Fruit fly (Drosophila melanogaster): ENCODE measurements around the gene Rpt4R.
A peak's percentile ranks its signal among the peaks of the same experiment; 100 is the strongest.

The Rpt4R gene

DNA sequence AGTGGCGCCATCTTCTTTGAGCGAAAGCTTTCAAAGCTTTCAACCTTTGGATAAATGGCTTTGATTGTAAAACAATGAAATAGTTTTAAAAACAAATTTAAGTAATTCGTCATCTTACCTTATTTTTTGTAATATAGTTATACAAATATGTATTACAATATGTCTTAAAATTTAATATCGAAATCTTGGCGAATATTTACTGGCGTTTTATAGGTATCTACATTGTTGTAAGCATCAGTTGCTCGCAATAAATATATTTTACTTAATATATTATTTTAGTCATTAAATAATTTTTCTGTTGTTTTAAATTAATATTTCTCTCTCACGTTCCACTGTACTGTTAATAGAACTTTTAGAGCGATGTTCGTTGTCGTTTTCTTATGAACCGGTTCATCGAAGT is at the start of gene Rpt4R:
Gene Rpt4R (plus strand): TSS at position 301 of the 400 bp plus-strand sequence.
- TF ChIP-seq CTCF (optimal IDR thresholded peaks at IDR 0.05) (no peak), CG8478 (optimal IDR thresholded peaks at IDR 0.05) (no peak)

DNA sequence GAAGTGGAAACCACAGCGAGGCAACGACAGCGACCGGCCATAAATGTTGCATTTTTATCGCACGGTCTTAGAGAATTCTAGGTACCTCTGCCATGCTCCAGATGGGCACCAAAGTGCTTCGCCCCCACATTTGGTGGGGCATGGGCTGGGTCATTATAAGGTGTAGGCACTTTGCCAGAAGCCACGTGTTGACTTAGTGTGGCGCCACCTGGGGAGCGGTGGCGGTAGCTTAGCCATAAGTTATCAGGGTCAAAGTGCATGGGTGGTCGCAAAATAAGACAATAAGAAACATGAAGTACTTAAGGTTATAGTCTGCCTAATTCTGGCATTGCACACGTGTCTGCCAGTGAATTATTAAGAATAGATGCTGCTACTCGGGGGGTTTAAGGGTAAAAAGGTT is 48.9 kb upstream of the Rpt4R start:
- TF ChIP-seq CG8478 (optimal IDR thresholded peaks at IDR 0.05) (no peak), CTCF (optimal IDR thresholded peaks at IDR 0.05) (peak; percentile 79 to 84)

DNA sequence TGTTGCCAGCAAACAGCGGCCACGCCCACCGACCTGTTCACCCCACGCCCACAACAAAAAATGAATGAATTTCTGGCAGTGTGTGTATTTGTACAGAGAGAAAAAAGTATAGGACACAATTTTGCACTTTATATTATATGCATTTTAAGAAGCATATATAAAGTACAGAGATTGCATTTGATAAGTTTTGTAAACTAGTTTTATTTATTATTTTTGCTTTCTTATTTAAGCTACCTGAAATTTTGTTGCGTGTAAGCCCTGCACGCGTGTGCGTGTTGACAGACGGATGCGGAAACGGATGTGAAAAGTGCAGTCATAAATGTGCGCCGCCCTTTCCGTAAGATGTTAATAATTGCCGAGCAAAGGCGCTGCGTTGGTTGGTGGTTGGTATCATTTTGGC is 45.0 kb upstream of the Rpt4R start:
- no peak for TF ChIP-seq CTCF (optimal IDR thresholded peaks at IDR 0.05)
- TF ChIP-seq CG8478 (optimal IDR thresholded peaks at IDR 0.05): no peak

DNA sequence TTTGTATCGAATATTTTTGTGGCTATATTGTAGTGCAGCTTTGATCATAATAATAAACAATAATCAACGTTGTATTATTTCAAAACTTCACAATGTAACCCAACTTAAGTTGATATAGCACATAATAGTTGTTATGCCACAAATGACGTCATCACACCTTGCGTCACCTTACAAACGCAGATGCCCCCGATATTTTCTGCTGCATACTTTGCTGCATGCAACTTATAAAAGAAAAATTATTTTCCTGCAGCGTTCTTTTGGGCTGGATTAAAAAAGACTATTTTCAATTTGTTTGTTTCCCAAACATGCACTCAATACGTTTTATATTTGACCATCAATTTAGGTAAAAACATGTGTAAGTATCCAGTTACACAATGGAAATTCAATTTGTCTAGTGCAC is 23.5 kb upstream of the Rpt4R start:
- TF ChIP-seq CG8478 (optimal IDR thresholded peaks at IDR 0.05) (no peak), CTCF (optimal IDR thresholded peaks at IDR 0.05) (peak; percentile 28 to 44)

DNA sequence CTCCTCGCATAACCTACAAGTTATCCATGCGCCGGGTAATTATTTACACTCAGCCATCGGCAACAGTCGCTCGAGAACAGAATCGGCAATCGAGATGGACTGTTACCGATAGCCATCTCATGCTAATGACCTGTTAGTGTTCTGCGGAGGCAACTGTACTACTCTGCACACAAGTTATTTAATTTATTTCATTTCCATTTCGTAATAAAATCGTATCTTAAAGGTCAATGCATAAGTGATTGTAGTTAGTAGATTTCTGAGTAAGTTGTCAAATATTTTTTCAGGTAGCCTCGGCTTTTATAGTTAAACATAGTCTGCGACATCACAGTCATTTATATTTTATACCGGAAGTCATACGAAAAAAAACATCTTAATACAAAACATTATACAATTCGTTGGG is 20.5 kb upstream of the Rpt4R start, which contains the start of gene CG11588:
Gene CG11588 (plus strand): TSS at position 301 of the 400 bp plus-strand sequence.
- no peak for TF ChIP-seq CG8478 (optimal IDR thresholded peaks at IDR 0.05)
- no peak for TF ChIP-seq CTCF (optimal IDR thresholded peaks at IDR 0.05)

DNA sequence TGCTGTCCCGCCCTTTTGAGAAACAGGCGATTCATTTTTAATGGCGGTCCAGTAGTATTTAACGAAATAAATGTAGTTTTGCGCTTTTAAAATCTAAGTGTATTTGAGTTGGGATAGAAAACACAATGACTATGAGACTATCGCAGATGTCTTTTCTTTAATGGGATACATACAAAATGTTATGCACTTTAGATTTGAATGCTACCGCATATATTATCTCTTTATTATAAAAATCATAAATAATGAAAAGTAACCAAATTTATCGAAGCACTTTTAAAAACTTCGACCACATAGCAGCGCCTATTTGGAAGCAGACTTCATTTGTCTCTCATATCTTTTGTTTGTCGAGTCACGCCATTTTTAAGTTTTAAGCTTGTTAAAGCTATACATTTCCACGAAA is 17.1 kb upstream of the Rpt4R start, which contains the start of gene SdhAL:
Gene SdhAL (minus strand): TSS at position 101 of the 400 bp plus-strand sequence.
- TF ChIP-seq CTCF (optimal IDR thresholded peaks at IDR 0.05) (no peak), CG8478 (optimal IDR thresholded peaks at IDR 0.05) (no peak)

DNA sequence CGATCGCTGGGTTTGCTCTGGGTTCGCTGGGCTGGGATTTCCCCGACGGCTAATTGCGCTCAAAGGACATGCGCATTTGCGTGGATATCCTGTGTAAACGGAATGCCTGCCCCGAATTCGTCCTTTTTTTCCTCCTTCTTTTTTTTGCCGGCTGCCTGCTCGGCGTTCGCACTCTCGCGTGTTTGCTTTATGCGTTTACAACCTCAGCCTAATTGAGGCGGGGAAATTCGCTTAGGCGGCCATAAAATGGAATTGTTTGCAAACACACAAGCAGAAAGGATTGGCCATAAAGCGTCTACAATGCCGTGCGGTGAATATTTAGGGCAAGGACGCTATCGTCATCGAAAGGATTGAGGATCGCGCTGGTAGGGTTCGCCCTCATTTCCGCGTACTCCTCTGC is 16.3 kb upstream of the Rpt4R start:
- TF ChIP-seq CG8478 (optimal IDR thresholded peaks at IDR 0.05) (no peak), CTCF (optimal IDR thresholded peaks at IDR 0.05) (no peak)

DNA sequence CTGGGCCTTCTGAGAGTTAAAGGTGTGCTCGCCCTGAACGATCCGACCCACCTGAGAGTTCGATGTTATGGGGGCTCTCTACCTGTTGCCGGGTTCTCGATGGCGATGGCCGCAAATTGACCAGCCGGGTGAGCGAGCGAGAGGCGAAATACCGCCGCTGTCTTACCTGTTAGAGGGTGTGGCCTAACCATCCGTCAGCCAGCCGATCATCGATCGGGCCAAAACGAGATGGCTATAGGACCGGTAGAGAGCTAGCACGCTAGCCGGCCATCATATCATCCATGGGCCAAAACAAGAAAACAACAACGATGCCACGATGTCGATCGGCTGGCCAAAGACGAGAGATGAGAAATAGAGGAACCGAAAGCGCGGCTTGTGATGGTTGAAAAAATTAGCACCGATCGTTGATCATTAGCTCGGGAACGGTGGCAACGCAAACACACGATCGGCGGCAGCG is 14.4 kb upstream of the Rpt4R start, which contains the start of gene byn:
Gene byn (plus strand): TSS at position 407 of the 457 bp plus-strand sequence.
- TF ChIP-seq CTCF (optimal IDR thresholded peaks at IDR 0.05) (no peak), CG8478 (optimal IDR thresholded peaks at IDR 0.05) (no peak)

DNA sequence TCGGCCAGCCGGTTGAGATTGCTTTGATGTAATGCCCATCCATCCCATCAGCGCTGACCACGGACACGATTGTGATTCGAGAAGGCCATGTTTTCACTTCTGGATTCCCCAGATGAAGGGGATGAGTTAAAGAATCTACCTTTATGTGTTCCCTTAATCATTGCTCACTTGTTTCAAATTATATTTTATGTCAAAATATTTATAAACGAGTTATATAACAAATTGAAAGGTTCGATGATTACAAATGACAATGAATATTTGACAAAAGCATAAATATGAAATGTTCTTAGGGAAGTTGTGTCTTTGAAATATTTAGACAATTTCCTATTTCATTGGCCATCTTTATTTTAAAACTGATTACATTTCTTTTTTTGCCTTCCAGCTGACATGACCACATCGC is 10.1 kb upstream of the Rpt4R start:
- TF ChIP-seq CTCF (optimal IDR thresholded peaks at IDR 0.05) (no peak), CG8478 (optimal IDR thresholded peaks at IDR 0.05) (no peak)

DNA sequence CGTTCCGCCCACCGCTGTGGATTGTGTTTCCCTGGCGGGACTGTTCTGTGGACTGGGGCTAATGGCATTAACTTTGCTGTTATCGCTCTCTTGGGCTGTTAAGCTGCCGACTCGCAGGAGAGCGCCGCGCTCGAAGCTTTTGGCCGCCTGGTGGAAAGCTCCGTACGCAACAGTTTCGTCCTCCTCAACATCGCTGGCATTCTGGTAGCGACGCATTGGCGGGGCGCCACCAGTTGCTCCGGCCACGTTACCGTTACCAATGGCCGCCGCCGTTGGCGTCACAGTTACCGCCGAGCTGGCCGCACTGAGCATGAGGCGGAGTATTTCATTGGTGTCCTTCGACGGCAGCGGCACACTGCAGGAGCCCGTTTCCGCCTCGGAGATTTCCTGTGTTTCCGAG is 4.4 kb upstream of the Rpt4R start:
- TF ChIP-seq CG8478 (optimal IDR thresholded peaks at IDR 0.05) (no peak), CTCF (optimal IDR thresholded peaks at IDR 0.05) (no peak)

DNA sequence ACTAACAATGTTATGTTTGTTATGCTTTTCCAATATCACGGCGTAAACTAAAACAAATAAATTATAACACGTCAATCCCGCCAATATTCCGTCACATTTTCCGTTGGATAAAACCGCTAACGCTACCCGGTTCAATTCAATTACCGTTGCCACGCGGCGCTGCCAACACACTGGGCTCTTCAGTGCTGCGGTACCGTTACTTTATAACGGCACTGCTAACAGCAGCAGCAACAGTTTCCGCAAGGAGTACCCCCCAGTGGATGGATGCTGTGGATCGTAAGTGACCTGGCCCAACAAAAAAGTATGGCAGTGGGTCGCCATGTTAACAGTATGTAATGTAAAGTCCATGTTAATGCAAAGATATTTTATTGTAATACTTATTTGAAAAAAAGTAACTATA is 3.0 kb upstream of the Rpt4R start, which contains the start of gene CG44837:
Gene CG44837 (minus strand): TSS at position 157 of the 400 bp plus-strand sequence.
- TF ChIP-seq CG8478 (optimal IDR thresholded peaks at IDR 0.05) (no peak), CTCF (optimal IDR thresholded peaks at IDR 0.05) (no peak)

DNA sequence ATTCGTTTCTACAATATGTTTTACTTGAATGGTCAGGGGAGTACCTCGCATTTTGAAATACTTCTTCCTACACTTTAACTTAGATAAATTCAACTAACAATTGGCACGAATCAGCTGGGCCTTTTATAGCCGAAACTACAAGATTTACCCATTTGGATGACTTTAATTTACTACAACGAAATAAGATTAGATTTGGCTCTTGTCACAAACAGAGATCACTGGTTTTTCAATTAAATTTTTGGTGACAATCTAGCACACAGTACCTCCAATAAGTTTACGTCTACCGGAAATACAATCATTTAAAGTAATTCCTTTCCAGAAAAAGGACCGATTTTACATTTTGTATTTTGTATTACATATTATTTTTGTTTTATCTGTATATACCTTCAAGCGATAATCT is 3.0 kb downstream of the Rpt4R start, which contains the start of gene CG5883:
Gene CG5883 (minus strand): TSS at position 101 of the 400 bp plus-strand sequence.
- TF ChIP-seq CG8478 (optimal IDR thresholded peaks at IDR 0.05) (no peak), CTCF (optimal IDR thresholded peaks at IDR 0.05) (no peak)

DNA sequence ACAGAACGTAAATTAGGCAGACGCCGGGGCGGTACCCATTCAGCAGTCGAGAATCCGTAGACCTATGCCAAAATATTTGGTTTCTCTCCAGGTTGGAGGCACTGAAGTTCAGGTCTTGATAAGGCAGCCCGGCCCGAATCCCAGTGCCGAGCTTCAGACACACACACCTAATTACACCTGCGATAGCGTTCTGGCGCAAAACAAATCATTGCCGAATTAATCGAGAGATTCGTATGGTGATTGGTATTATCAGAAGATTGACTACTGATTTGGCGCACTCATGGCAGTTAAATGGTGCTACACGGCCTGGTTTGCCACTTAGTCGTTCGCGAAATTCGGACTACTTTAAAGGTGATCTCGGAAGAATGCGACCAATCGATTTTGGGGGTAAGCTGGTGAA is 5.6 kb downstream of the Rpt4R start, which contains the start of gene CG7252:
Gene CG7252 (plus strand): TSS at position 319 of the 400 bp plus-strand sequence.
- TF ChIP-seq CTCF (optimal IDR thresholded peaks at IDR 0.05): no peak
- TF ChIP-seq CG8478 (optimal IDR thresholded peaks at IDR 0.05): no peak

DNA sequence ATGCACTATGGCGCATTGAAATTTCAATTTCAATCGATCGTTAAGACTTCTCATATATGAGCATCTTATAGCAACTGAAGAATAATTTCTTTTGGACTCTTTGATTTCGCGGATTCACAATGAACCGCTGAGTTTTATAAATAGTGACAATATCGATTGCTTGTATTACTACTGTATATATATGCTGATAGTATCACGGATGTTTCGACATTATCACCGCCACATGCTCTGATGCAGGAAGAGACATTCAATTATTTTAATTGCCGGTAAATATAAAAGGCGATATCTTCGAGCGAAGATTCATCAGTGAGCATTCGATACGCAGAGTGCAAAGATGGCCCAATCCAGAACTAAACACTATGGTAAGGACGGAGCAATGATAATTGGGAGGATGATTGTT is 7.8 kb downstream of the Rpt4R start, which contains the start of gene CG17826:
Gene CG17826 (plus strand): TSS at position 301 of the 400 bp plus-strand sequence.
- TF ChIP-seq CG8478 (optimal IDR thresholded peaks at IDR 0.05) (no peak), CTCF (optimal IDR thresholded peaks at IDR 0.05) (no peak)

DNA sequence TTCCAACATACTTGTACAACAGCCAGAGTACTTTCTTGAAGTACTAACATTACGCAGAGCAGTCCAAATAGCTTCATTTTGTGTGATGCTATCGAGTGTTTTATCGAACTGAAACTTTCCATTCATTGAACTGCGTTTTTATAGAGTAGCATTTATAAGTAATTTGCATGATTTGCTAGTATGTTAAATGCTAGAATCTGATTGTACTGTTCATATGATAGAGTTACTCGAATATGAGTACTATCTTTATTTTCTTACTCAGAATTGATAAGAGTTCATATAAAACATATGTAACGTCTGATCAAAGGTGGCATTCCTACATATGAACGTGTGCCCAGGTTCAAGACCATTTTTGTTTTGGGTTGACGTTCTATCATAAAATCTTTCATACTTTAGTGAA is 11.5 kb downstream of the Rpt4R start, which contains the start of gene obst-G:
Gene obst-G (minus strand): TSS at position 101 of the 400 bp plus-strand sequence.
- TF ChIP-seq CTCF (optimal IDR thresholded peaks at IDR 0.05): no peak
- TF ChIP-seq CG8478 (optimal IDR thresholded peaks at IDR 0.05): no peak

DNA sequence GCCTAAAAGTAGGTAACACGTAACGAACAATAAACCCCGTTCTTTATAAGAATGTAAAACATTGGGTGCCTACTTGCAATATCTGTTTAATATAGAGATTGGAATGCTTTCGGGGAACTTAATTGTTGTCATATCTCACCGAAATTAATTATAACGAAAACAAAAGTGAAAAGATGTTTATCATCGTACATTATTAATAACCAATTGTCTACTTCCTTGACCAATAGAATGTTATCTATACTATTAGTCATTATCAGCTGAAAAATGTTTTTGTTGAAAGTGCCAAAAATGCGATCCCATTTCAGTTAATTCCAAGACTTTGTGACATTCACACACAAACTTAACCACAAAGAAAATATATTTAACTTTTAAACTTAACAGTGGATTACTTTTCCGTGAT is 12.1 kb downstream of the Rpt4R start, which contains the start of gene CG7248:
Gene CG7248 (plus strand): TSS at position 301 of the 400 bp plus-strand sequence.
- TF ChIP-seq CTCF (optimal IDR thresholded peaks at IDR 0.05): no peak
- no peak for TF ChIP-seq CG8478 (optimal IDR thresholded peaks at IDR 0.05)
